Worm (Caenorhabditis elegans) whole organism, L3 larva: ENCODE results near the gene cyk-7.
A peak's percentile ranks its signal among the peaks of the same experiment; 100 is the strongest.

ENCODE experiments used
- ZK546.5 ChIP-seq: sonication (generic microtip); optimal IDR thresholded peaks from 2 replicates; lab custom pipeline; 2017; ENCODE audit warnings: missing biosample characterization, missing genetic modification characterization
- aly-2 ChIP-seq: fragments of 150-350 bp; optimal IDR thresholded peaks from 2 replicates; lab custom pipeline; 2014; ENCODE audit warnings: missing biosample characterization, missing genetic modification characterization
- ceh-28 ChIP-seq: fragments of 150-350 bp; optimal IDR thresholded peaks from 2 replicates; lab custom pipeline; 2014; ENCODE audit warnings: missing biosample characterization, missing genetic modification reagents, missing genetic modification characterization
- ceh-9 ChIP-seq: sonication (generic microtip); optimal IDR thresholded peaks from 2 replicates; lab custom pipeline; 2018; ENCODE audit warnings: missing biosample characterization, missing genetic modification characterization
- egl-5 ChIP-seq: fragments of 150-350 bp; optimal IDR thresholded peaks from 2 replicates; lab custom pipeline; 2017; ENCODE audit warnings: missing biosample characterization, missing genetic modification reagents, missing genetic modification characterization, inconsistent platforms
- eor-1 ChIP-seq, 2 experiments: fragments of 150-350 bp; optimal IDR thresholded peaks; 2 replicates each; lab custom pipeline; 2014 to 2018; ENCODE audit warnings: missing biosample characterization in 2 of 2, missing genetic modification characterization in 2 of 2
- fkh-10 ChIP-seq: sonication (generic microtip); optimal IDR thresholded peaks from 2 replicates; lab custom pipeline; 2017; ENCODE audit warnings: missing biosample characterization, missing genetic modification reagents, missing genetic modification characterization
- fkh-2 ChIP-seq: fragments of 150-350 bp; optimal IDR thresholded peaks from 2 replicates; lab custom pipeline; 2014; ENCODE audit warnings: missing biosample characterization, missing genetic modification reagents, missing genetic modification characterization
- fos-1 ChIP-seq: fragments of 150-350 bp; optimal IDR thresholded peaks from 2 replicates; lab custom pipeline; 2014; ENCODE audit warnings: missing biosample characterization, missing genetic modification characterization
- hmg-11 ChIP-seq: sonication (generic microtip); optimal IDR thresholded peaks from 2 replicates; lab custom pipeline; 2016; ENCODE audit warnings: missing genetic modification characterization, missing compliant biosample characterization
- jun-1 ChIP-seq: fragments of 150-350 bp; optimal IDR thresholded peaks from 2 replicates; lab custom pipeline; 2014; ENCODE audit warnings: missing biosample characterization, missing genetic modification reagents, missing genetic modification characterization
- lin-15B ChIP-seq: fragments of 150-350 bp; optimal IDR thresholded peaks from 2 replicates; lab custom pipeline; 2014; ENCODE audit warnings: missing biosample characterization, missing genetic modification characterization
- lin-39 ChIP-seq: fragments of 150-350 bp; optimal IDR thresholded peaks from 2 replicates; lab custom pipeline; 2018; ENCODE audit warnings: missing biosample characterization, missing genetic modification reagents, missing genetic modification characterization
- lsy-12 ChIP-seq: sonication (generic microtip); optimal IDR thresholded peaks from 2 replicates; lab custom pipeline; 2016; ENCODE audit warnings: mild to moderate bottlenecking, missing genetic modification characterization, missing compliant biosample characterization
- mdl-1 ChIP-seq: fragments of 150-350 bp; optimal IDR thresholded peaks from 2 replicates; lab custom pipeline; 2014; ENCODE audit warnings: missing biosample characterization, missing genetic modification characterization
- mml-1 ChIP-seq: fragments of 150-350 bp; sonication (generic microtip); optimal IDR thresholded peaks from 3 replicates; lab custom pipeline; 2014; ENCODE audit warnings: missing biosample characterization, missing genetic modification characterization
- nfya-1 ChIP-seq: sonication (generic microtip); optimal IDR thresholded peaks from 2 replicates; lab custom pipeline; 2017; ENCODE audit warnings: missing genetic modification characterization, mild to moderate bottlenecking, missing compliant biosample characterization, antibody characterized with exemption, moderate library complexity; ENCODE audit not compliant: insufficient read depth
- nhr-12 ChIP-seq: fragments of 150-350 bp; optimal IDR thresholded peaks from 2 replicates; lab custom pipeline; 2014; ENCODE audit warnings: missing biosample characterization, missing genetic modification characterization
- nhr-23 ChIP-seq: fragments of 150-350 bp; optimal IDR thresholded peaks from 2 replicates; lab custom pipeline; 2014; ENCODE audit warnings: missing biosample characterization, missing genetic modification reagents, missing genetic modification characterization
- nhr-237 ChIP-seq: fragments of 150-350 bp; optimal IDR thresholded peaks from 2 replicates; lab custom pipeline; 2014; ENCODE audit warnings: missing biosample characterization, missing genetic modification characterization
- nhr-28 ChIP-seq: fragments of 150-350 bp; optimal IDR thresholded peaks from 2 replicates; lab custom pipeline; 2014; ENCODE audit warnings: missing biosample characterization, missing genetic modification characterization
- nhr-76 ChIP-seq: fragments of 150-350 bp; sonication (generic microtip); optimal IDR thresholded peaks from 5 replicates; lab custom pipeline; 2014; ENCODE audit warnings: missing biosample characterization, missing genetic modification characterization
- pha-4 ChIP-seq: fragments of 150-350 bp; optimal IDR thresholded peaks from 2 replicates; lab custom pipeline; 2014; ENCODE audit warnings: missing biosample characterization, missing genetic modification reagents, missing genetic modification characterization
- pqm-1 ChIP-seq: fragments of 150-350 bp; optimal IDR thresholded peaks from 2 replicates; lab custom pipeline; 2017; ENCODE audit warnings: missing biosample characterization, missing genetic modification characterization, inconsistent platforms
- sea-2 ChIP-seq: fragments of 150-350 bp; sonication (generic microtip); optimal IDR thresholded peaks from 4 replicates; lab custom pipeline; 2014; ENCODE audit warnings: missing biosample characterization, missing genetic modification reagents, missing genetic modification characterization
- skn-1 ChIP-seq: fragments of 150-350 bp; optimal IDR thresholded peaks from 2 replicates; lab custom pipeline; 2014; ENCODE audit warnings: missing biosample characterization, missing genetic modification characterization
- snpc-4 ChIP-seq: fragments of 150-350 bp; optimal IDR thresholded peaks from 2 replicates; lab custom pipeline; 2014; ENCODE audit warnings: missing biosample characterization, missing genetic modification characterization
- unc-39 ChIP-seq: sonication (generic microtip); optimal IDR thresholded peaks from 4 replicates; lab custom pipeline; 2017; ENCODE audit warnings: missing biosample characterization, missing genetic modification characterization
- unc-62 ChIP-seq: fragments of 150-350 bp; sonication (generic microtip); optimal IDR thresholded peaks from 4 replicates; lab custom pipeline; 2014; ENCODE audit warnings: missing biosample characterization, missing genetic modification reagents, missing genetic modification characterization
- ztf-11 ChIP-seq: fragments of 150-350 bp; optimal IDR thresholded peaks from 2 replicates; lab custom pipeline; 2014; ENCODE audit warnings: missing biosample characterization, missing genetic modification characterization

The cyk-7 gene

ce11 chrIII:7784201-7784600 lies 11.0 kb downstream of the cyk-7 start:
- TF ChIP-seq jun-1 (tag; lab: Kevin White, UChicago) (no peak), ceh-9 (tag; lab: Kevin White, UChicago) (no peak), lin-39 (tag; lab: Kevin White, UChicago) (peak; percentile 32), unc-62 (peak; percentile 24), fkh-2 (tag; lab: Kevin White, UChicago) (no peak), egl-5 (tag; lab: Kevin White, UChicago) (peak; percentile 83), nfya-1 (tag; lab: Kevin White, UChicago) (peak; percentile 94), lsy-12 (tag; lab: Kevin White, UChicago) (peak; percentile 9)
- TF ChIP-seq, all 47 proteins: peak for 5

DNA sequence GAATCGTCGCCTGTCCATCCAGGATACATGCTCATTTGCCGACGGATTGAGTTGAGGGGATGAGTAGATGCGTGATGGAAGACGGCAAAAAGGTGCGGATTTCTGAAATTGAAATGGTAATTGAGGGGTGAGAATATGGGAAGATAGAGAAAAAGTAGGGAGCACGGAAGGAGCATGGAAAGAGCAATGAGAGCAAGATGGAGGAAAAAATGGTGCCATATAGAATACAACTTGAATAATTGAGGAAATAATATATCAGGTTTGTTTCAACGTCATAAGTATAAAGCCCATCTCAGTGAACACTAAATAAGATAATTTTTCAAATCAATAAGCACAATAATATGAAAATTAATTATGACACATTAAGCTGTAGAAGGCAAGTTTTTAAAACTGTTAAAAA lies 11.9 kb downstream of the cyk-7 start, which contains the start of gene mab-5:
mab-5 (minus strand) TSS at position 101 of the 400 bp plus-strand sequence.
- TF ChIP-seq fkh-10 (GFP tag; lab: Kevin White, UChicago) (no peak), lin-15B (tag; lab: Kevin White, UChicago) (no peak), mdl-1 (tag; lab: Kevin White, UChicago) (no peak), lin-39 (tag; lab: Kevin White, UChicago) (no peak), fos-1 (tag; lab: Kevin White, UChicago) (no peak), fkh-2 (tag; lab: Kevin White, UChicago) (no peak), pqm-1 (tag; lab: Kevin White, UChicago) (no peak), skn-1 (no peak), mml-1 (tag; lab: Kevin White, UChicago) (no peak), snpc-4 (tag; lab: Kevin White, UChicago) (no peak), nhr-76 (tag; lab: Kevin White, UChicago) (no peak)

- peak; percentile 5 for TF ChIP-seq nfya-1 (tag; lab: Kevin White, UChicago)
- no peak for TF ChIP-seq unc-62
- peak; percentile 17 for TF ChIP-seq lin-39 (tag; lab: Kevin White, UChicago)
- no peak for TF ChIP-seq aly-2 (tag; lab: Kevin White, UChicago)
- TF ChIP-seq jun-1 (tag; lab: Kevin White, UChicago): no peak
Observed at ce11 chrIII:7780566-7781238, 14.5 kb downstream of the cyk-7 start.

- TF ChIP-seq nfya-1 (tag; lab: Kevin White, UChicago): peak; percentile 19
- TF ChIP-seq unc-62: no peak
- TF ChIP-seq pqm-1 (tag; lab: Kevin White, UChicago): no peak
- no peak for TF ChIP-seq unc-39 (tag; lab: Kevin White, UChicago)
- no peak for TF ChIP-seq nhr-76 (tag; lab: Kevin White, UChicago)
- no peak for TF ChIP-seq hmg-11 (tag; lab: Kevin White, UChicago)
- no peak for TF ChIP-seq lsy-12 (tag; lab: Kevin White, UChicago)
- TF ChIP-seq sea-2 (GFP tag; lab: Kevin White, UChicago): no peak
- TF ChIP-seq, all 47 proteins: peak for 1
Observed at ce11 chrIII:7779313-7779712, 15.9 kb downstream of the cyk-7 start.

DNA sequence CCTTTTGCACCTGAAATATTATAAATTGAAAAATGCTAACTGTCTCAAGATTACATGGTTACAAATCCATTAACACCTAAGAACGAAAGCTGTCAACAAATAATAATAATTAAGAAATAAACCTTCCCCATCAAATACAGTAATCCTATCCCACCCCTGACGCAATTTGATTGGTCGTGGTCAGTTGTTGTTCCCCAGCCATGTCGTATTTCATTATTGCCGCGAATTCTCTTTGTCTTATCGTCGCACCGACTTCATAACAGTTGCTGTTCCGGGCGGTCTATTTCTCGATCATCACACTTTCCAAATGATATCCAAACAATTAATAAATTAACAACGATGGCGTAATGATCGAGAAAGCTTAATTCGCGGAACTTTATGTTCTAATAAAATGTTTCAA lies 16.7 kb downstream of the cyk-7 start:
- TF ChIP-seq ceh-9 (tag; lab: Kevin White, UChicago) (no peak), nfya-1 (tag; lab: Kevin White, UChicago) (peak; percentile 96), egl-5 (tag; lab: Kevin White, UChicago) (peak; percentile 31)

ce11 chrIII:7775983-7776440 lies 19.2 kb downstream of the cyk-7 start, which contains the start of gene bath-15:
Gene bath-15 (minus strand): TSS chrIII:7776033.
- TF ChIP-seq pha-4 (tag; lab: Kevin White, UChicago) (peak; percentile 66), lsy-12 (tag; lab: Kevin White, UChicago) (no peak)

DNA sequence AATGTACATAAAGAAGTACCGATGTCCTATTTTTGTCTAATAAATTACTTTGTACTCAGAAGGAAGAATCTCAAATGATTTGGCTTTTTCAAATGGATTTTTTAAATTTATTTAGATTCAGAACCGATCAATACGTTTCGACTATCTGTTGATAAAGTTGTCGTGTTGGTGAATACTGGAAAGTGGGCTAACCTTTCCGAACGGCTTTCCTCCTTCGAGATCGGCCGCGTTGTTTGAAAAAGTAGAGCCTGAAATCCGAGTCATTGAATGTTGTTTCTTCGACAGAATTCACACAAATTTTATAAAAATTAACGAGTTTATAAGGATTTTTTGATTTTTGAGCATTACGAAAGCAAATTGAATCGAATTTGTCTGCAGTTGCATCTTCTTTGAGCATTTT lies 21.4 kb downstream of the cyk-7 start:
- no peak for TF ChIP-seq nhr-28
- TF ChIP-seq ZK546.5 (tag; lab: Kevin White, UChicago): no peak
- TF ChIP-seq unc-62: no peak
- TF ChIP-seq nhr-23: no peak
- no peak for TF ChIP-seq nhr-237 (tag; lab: Kevin White, UChicago)
- TF ChIP-seq eor-1 (tag; optimal IDR thresholded peaks at IDR 0.05; lab: Kevin White, UChicago): no peak
- no peak for TF ChIP-seq lin-39 (tag; lab: Kevin White, UChicago)
- no peak for TF ChIP-seq ceh-9 (tag; lab: Kevin White, UChicago)
- TF ChIP-seq aly-2 (tag; lab: Kevin White, UChicago): no peak
- TF ChIP-seq sea-2 (GFP tag; lab: Kevin White, UChicago): no peak
- TF ChIP-seq nhr-12 (tag; lab: Kevin White, UChicago): no peak
- no peak for TF ChIP-seq ceh-28 (tag; lab: Kevin White, UChicago)
- no peak for TF ChIP-seq ztf-11 (tag; lab: Kevin White, UChicago)
- TF ChIP-seq nfya-1 (tag; lab: Kevin White, UChicago): no peak
- TF ChIP-seq, all 47 proteins: peak for 0
